Worm (Caenorhabditis elegans): ENCODE results near the gene Y71H10B.1.

ce11 chrX:2863946-2864345, 23.9 kb upstream of the Y71H10B.1 start, which contains the start of gene F53B3.6:
- TF ChIP-seq him-1 (tag; optimal IDR thresholded peaks at IDR 0.05) (no peak), dao-5 (tag; optimal IDR thresholded peaks at IDR 0.05) (no peak), W03F9.2 (tag; optimal IDR thresholded peaks at IDR 0.05) (no peak)

Data from whole organism, L4/young adult.